Fruit fly (Drosophila melanogaster) whole organism, embryonic: Measurements from ENCODE around the gene CG31321.

ENCODE experiments used
- Asciz ChIP-seq: fragments of 200-800 bp; sonication (Bioruptor generic); optimal IDR thresholded peaks from 2 replicates; lab custom pipeline; 2017; ENCODE audit warnings: missing biosample characterization, mild to moderate bottlenecking, missing genetic modification characterization, missing genetic modification reagents
- CG10147 ChIP-seq: fragments of 200-800 bp; sonication (Bioruptor generic); optimal IDR thresholded peaks from 2 replicates; lab custom pipeline; 2019; ENCODE audit warnings: missing biosample characterization, mild to moderate bottlenecking, missing genetic modification characterization, moderate library complexity
- CG10366 ChIP-seq: fragments of 200-800 bp; sonication (Bioruptor generic); IDR thresholded peaks from 2 replicates; pipeline ENCODE4 v1.3.6; 2022; ENCODE audit warnings: missing biosample characterization, missing genetic modification characterization
- CG10565 ChIP-seq: fragments of 200-800 bp; sonication (Bioruptor generic); optimal IDR thresholded peaks from 3 replicates; lab custom pipeline; 2016; ENCODE audit warnings: missing biosample characterization, mild to moderate bottlenecking, missing genetic modification characterization
- CG12071 ChIP-seq: fragments of 200-800 bp; sonication (Bioruptor generic); optimal IDR thresholded peaks from 3 replicates; lab custom pipeline; 2018; ENCODE audit warnings: missing biosample characterization, mild to moderate bottlenecking, missing genetic modification characterization
- CG12299 ChIP-seq: fragments of 200-800 bp; sonication (Bioruptor generic); optimal IDR thresholded peaks from 2 replicates; lab custom pipeline; 2018; ENCODE audit warnings: missing biosample characterization, mild to moderate bottlenecking, missing genetic modification characterization
- CG12659 ChIP-seq: fragments of 200-800 bp; sonication (Bioruptor generic); optimal IDR thresholded peaks from 3 replicates; lab custom pipeline; 2017; ENCODE audit warnings: mild to moderate bottlenecking, missing biosample characterization, missing genetic modification reagents, missing genetic modification characterization
- CG13424 ChIP-seq: fragments of 200-800 bp; sonication (Bioruptor generic); optimal IDR thresholded peaks from 2 replicates; lab custom pipeline; 2019; ENCODE audit warnings: missing biosample characterization, mild to moderate bottlenecking, missing genetic modification characterization, moderate library complexity
- CG15011 ChIP-seq: fragments of 200-800 bp; sonication (Bioruptor generic); optimal IDR thresholded peaks from 3 replicates; lab custom pipeline; 2018; ENCODE audit warnings: missing biosample characterization, mild to moderate bottlenecking, missing genetic modification characterization
- CG18262 ChIP-seq: fragments of 200-800 bp; optimal IDR thresholded peaks from 3 replicates; lab custom pipeline; 2019; ENCODE audit warnings: missing biosample characterization, mild to moderate bottlenecking, missing genetic modification characterization, moderate library complexity
- CG18476 ChIP-seq: fragments of 200-800 bp; sonication (Bioruptor generic); optimal IDR thresholded peaks from 2 replicates; lab custom pipeline; 2016; ENCODE audit warnings: missing biosample characterization, mild to moderate bottlenecking, missing genetic modification characterization
- CG18764 ChIP-seq: fragments of 200-800 bp; sonication (Bioruptor generic); optimal IDR thresholded peaks from 3 replicates; lab custom pipeline; 2016; ENCODE audit warnings: missing biosample characterization, missing genetic modification characterization
- CG2712 ChIP-seq: fragments of 200-800 bp; optimal IDR thresholded peaks from 3 replicates; lab custom pipeline; 2019; ENCODE audit warnings: missing biosample characterization, mild to moderate bottlenecking, missing genetic modification characterization, moderate library complexity
- CG30020 ChIP-seq: fragments of 200-800 bp; optimal IDR thresholded peaks from 2 replicates; lab custom pipeline; 2019; ENCODE audit warnings: missing biosample characterization, mild to moderate bottlenecking, missing genetic modification characterization, moderate library complexity
- CG30431 ChIP-seq: fragments of 200-800 bp; sonication (Bioruptor generic); optimal IDR thresholded peaks from 2 replicates; lab custom pipeline; 2017; ENCODE audit warnings: missing biosample characterization, missing genetic modification characterization
- CG31224 ChIP-seq: fragments of 200-800 bp; sonication (Bioruptor generic); IDR thresholded peaks from 2 replicates; pipeline ENCODE4 v1.3.6; 2022; ENCODE audit warnings: missing biosample characterization, missing genetic modification characterization
- CG31441 ChIP-seq: fragments of 200-800 bp; sonication (Bioruptor generic); IDR thresholded peaks from 2 replicates; pipeline ENCODE4 v1.3.6; 2022; ENCODE audit warnings: missing biosample characterization, missing genetic modification characterization
- CG4424 ChIP-seq: fragments of 200-800 bp; sonication (Bioruptor generic); optimal IDR thresholded peaks from 3 replicates; lab custom pipeline; 2016; ENCODE audit warnings: missing biosample characterization, missing genetic modification characterization
- CG5180 ChIP-seq: fragments of 200-800 bp; sonication (Bioruptor generic); optimal IDR thresholded peaks from 3 replicates; lab custom pipeline; 2017; ENCODE audit warnings: missing biosample characterization, missing genetic modification characterization, mild to moderate bottlenecking, moderate library complexity, missing genetic modification reagents
- CG8765 ChIP-seq: fragments of 200-800 bp; sonication (Bioruptor generic); IDR thresholded peaks from 2 replicates; pipeline ENCODE4 v1.3.6; 2022; ENCODE audit warnings: missing biosample characterization, missing genetic modification characterization
- CG8924 ChIP-seq: fragments of 200-800 bp; optimal IDR thresholded peaks from 3 replicates; lab custom pipeline; 2019; ENCODE audit warnings: missing biosample characterization, mild to moderate bottlenecking, missing genetic modification characterization, moderate library complexity
- CG9437 ChIP-seq: fragments of 200-800 bp; sonication (Bioruptor generic); optimal IDR thresholded peaks from 2 replicates; lab custom pipeline; 2018; ENCODE audit warnings: missing biosample characterization, mild to moderate bottlenecking, missing genetic modification characterization
- Chrac-16 ChIP-seq: fragments of 200-800 bp; sonication (Bioruptor generic); optimal IDR thresholded peaks from 3 replicates; lab custom pipeline; 2016; ENCODE audit warnings: missing biosample characterization, missing genetic modification characterization
- Eip74EF ChIP-seq, 2 experiments: fragments of 200-800 bp in 1 of 2; fragments of >200 bp in 1 of 2; sonication (Bioruptor generic) in 1 of 2; optimal IDR thresholded peaks; 2 replicates each; lab custom pipeline; 2017 to 2019; ENCODE audit warnings: missing biosample characterization in 2 of 2, missing genetic modification characterization in 2 of 2, mild to moderate bottlenecking in 1 of 2, moderate library complexity in 1 of 2
- Ets65A ChIP-seq: fragments of 200-800 bp; sonication (Bioruptor generic); peaks from one replicate; lab custom pipeline; 2016; ENCODE audit warnings: missing biosample characterization, missing genetic modification characterization
- Gsc ChIP-seq: fragments of 200-800 bp; sonication (Bioruptor generic); IDR thresholded peaks from 2 replicates; pipeline ENCODE4 v1.3.6; 2022; ENCODE audit warnings: missing biosample characterization, missing genetic modification characterization
- HHEX ChIP-seq: fragments of 200-800 bp; sonication (Bioruptor generic); optimal IDR thresholded peaks from 3 replicates; lab custom pipeline; 2017; ENCODE audit warnings: missing biosample characterization, mild to moderate bottlenecking, missing genetic modification characterization, missing genetic modification reagents
- Hand ChIP-seq: fragments of 200-800 bp; sonication (Bioruptor generic); optimal IDR thresholded peaks from 2 replicates; lab custom pipeline; 2017; ENCODE audit warnings: mild to moderate bottlenecking, missing biosample characterization, missing genetic modification reagents, missing genetic modification characterization
- Hr3 ChIP-seq: fragments of 200-800 bp; sonication (Bioruptor generic); optimal IDR thresholded peaks from 3 replicates; lab custom pipeline; 2016; ENCODE audit warnings: missing biosample characterization, missing genetic modification characterization
- Meics ChIP-seq: fragments of 200-800 bp; sonication (Bioruptor generic); optimal IDR thresholded peaks from 2 replicates; lab custom pipeline; 2017; ENCODE audit warnings: missing biosample characterization, mild to moderate bottlenecking, missing genetic modification characterization
- NK7.1 ChIP-seq: fragments of 200-800 bp; sonication (Bioruptor generic); optimal IDR thresholded peaks from 3 replicates; lab custom pipeline; 2016; ENCODE audit warnings: missing biosample characterization, missing genetic modification characterization
- NfI ChIP-seq: fragments of 200-800 bp; sonication (Bioruptor generic); optimal IDR thresholded peaks from 3 replicates; lab custom pipeline; 2018; ENCODE audit warnings: missing biosample characterization, mild to moderate bottlenecking, missing genetic modification characterization, moderate library complexity
- Sox100B ChIP-seq: fragments of 200-800 bp; sonication (Bioruptor generic); optimal IDR thresholded peaks from 3 replicates; lab custom pipeline; 2018; ENCODE audit warnings: missing biosample characterization, mild to moderate bottlenecking, missing genetic modification characterization
- ap ChIP-seq: fragments of 200-800 bp; sonication (Bioruptor generic); IDR thresholded peaks from 2 replicates; pipeline ENCODE4 v1.3.6; 2022; ENCODE audit warnings: missing biosample characterization, missing genetic modification characterization
- bab2 ChIP-seq: fragments of 200-800 bp; sonication (Bioruptor generic); optimal IDR thresholded peaks from 2 replicates; lab custom pipeline; 2016; ENCODE audit warnings: missing biosample characterization, missing genetic modification characterization
- caup ChIP-seq: fragments of 200-800 bp; sonication (Bioruptor generic); optimal IDR thresholded peaks from 3 replicates; lab custom pipeline; 2017; ENCODE audit warnings: missing biosample characterization, mild to moderate bottlenecking, missing genetic modification characterization, moderate library complexity; ENCODE audit not compliant: severe bottlenecking
- dmrt11E ChIP-seq: fragments of 200-800 bp; sonication (Bioruptor generic); optimal IDR thresholded peaks from 3 replicates; lab custom pipeline; 2018; ENCODE audit warnings: missing biosample characterization, mild to moderate bottlenecking, missing genetic modification characterization, moderate library complexity
- esg ChIP-seq: fragments of 200-800 bp; sonication (Bioruptor generic); conservative IDR thresholded peaks from 2 replicates; pipeline ENCODE4 v1.3.6; 2022; ENCODE audit warnings: missing biosample characterization, missing genetic modification characterization
- eve ChIP-seq, 2 experiments: fragments of >200 bp; optimal IDR thresholded peaks; 2 replicates each; lab custom pipeline; 2017; ENCODE audit warnings: missing biosample characterization in 2 of 2, missing genetic modification characterization in 2 of 2
- exex ChIP-seq: fragments of 200-800 bp; sonication (Bioruptor generic); optimal IDR thresholded peaks from 4 replicates; lab custom pipeline; 2018; ENCODE audit warnings: missing biosample characterization, mild to moderate bottlenecking, missing genetic modification characterization, moderate library complexity
- fd96Cb ChIP-seq: fragments of 200-800 bp; sonication (Bioruptor generic); optimal IDR thresholded peaks from 2 replicates; lab custom pipeline; 2018; ENCODE audit warnings: missing biosample characterization, mild to moderate bottlenecking, missing genetic modification characterization, moderate library complexity
- hkb ChIP-seq, 2 experiments: fragments of 200-800 bp in 1 of 2; fragments of >200 bp in 1 of 2; sonication (Bioruptor generic) in 1 of 2; IDR thresholded peaks in 1 of 2; optimal IDR thresholded peaks in 1 of 2; 2 replicates each; pipeline versions ENCODE4 v1.3.6 to Lab custom; 2017 to 2022; ENCODE audit warnings: missing biosample characterization in 1 of 2, missing genetic modification characterization in 1 of 2
- lab ChIP-seq: fragments of 200-800 bp; sonication (Bioruptor generic); optimal IDR thresholded peaks from 3 replicates; lab custom pipeline; 2017; ENCODE audit warnings: missing biosample characterization, missing genetic modification characterization, mild to moderate bottlenecking, moderate library complexity, missing genetic modification reagents
- repo ChIP-seq: fragments of 200-800 bp; sonication (Bioruptor generic); optimal IDR thresholded peaks from 2 replicates; lab custom pipeline; 2016; ENCODE audit warnings: missing biosample characterization, missing genetic modification characterization
- tap ChIP-seq: fragments of 200-800 bp; optimal IDR thresholded peaks from 3 replicates; lab custom pipeline; 2019; ENCODE audit warnings: missing biosample characterization, mild to moderate bottlenecking, missing genetic modification characterization, moderate library complexity
- tio ChIP-seq: fragments of 200-800 bp; sonication (Bioruptor generic); optimal IDR thresholded peaks from 2 replicates; lab custom pipeline; 2017; ENCODE audit warnings: missing biosample characterization, missing genetic modification characterization, inconsistent platforms
- unpg ChIP-seq: fragments of 200-800 bp; sonication (Bioruptor generic); optimal IDR thresholded peaks from 3 replicates; lab custom pipeline; 2018; ENCODE audit warnings: missing biosample characterization, mild to moderate bottlenecking, missing genetic modification characterization, moderate library complexity
- vvl ChIP-seq: fragments of 200-800 bp; sonication (Bioruptor generic); IDR thresholded peaks from 2 replicates; pipeline ENCODE4 v1.3.6; 2022; ENCODE audit warnings: missing biosample characterization, missing genetic modification characterization
- zf30C ChIP-seq: fragments of 200-800 bp; sonication (Bioruptor generic); optimal IDR thresholded peaks from 3 replicates; lab custom pipeline; 2018; ENCODE audit warnings: missing biosample characterization, mild to moderate bottlenecking, missing genetic modification characterization

CG31321 gene

DNA sequence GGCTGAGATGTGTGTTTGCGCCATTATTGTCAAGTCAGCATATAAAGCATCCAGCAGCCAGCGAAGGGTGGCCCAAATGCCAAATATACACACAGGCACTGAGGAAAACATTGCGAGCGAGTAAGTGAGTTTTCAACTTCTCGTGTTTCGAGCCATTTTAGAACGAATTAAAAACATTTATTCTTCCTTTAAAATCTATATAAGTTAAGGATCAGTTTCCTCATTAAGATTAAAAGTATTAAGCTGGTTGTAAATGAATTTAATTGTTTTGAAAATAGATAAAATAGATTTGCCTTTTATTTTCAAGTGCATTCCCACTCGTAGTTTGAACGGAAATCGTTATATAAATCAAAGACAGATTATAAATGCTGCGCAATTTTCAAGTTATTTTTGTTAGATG lies 41.3 kb downstream of the CG31321 start (continued):
- peak; percentile 3 for TF ChIP-seq Chrac-16 (GFP tag; lab: Kevin White, UChicago)
- peak; percentile 8 for TF ChIP-seq CG18476
- TF ChIP-seq CG4424 (GFP tag; lab: Kevin White, UChicago): no peak
- peak; percentile 34 for TF ChIP-seq unpg (GFP tag; lab: Kevin White, UChicago)
- peak; percentile 9 for TF ChIP-seq CG9437
- TF ChIP-seq Meics (GFP tag; lab: Kevin White, UChicago): peak; percentile 54
- TF ChIP-seq CG15011 (GFP tag; lab: Kevin White, UChicago): peak; percentile 19
- TF ChIP-seq tap: peak; percentile 21
- no peak for TF ChIP-seq ap
- peak; percentile 8 for TF ChIP-seq bab2 (GFP tag; lab: Kevin White, UChicago)
- TF ChIP-seq Ets65A (GFP tag; lab: Kevin White, UChicago): peak; percentile 40
- peak; percentile 3 for TF ChIP-seq CG10147 (GFP tag; lab: Kevin White, UChicago)
- TF ChIP-seq zf30C (GFP tag; lab: Kevin White, UChicago): peak; percentile 34
- peak; percentile 23 for TF ChIP-seq NK7.1 (GFP tag; lab: Kevin White, UChicago)
- peak; percentile 3 for TF ChIP-seq CG12299
- TF ChIP-seq CG18764 (GFP tag; lab: Kevin White, UChicago): peak; percentile 20
- TF ChIP-seq HHEX (GFP tag; lab: Kevin White, UChicago): peak; percentile 31
- TF ChIP-seq vvl: peak; percentile 33; the same call in 1 of the 2 replicates
- peak; percentile 42 for TF ChIP-seq CG8924 (tag; lab: Kevin White, UChicago)
- no peak for TF ChIP-seq exex
- TF ChIP-seq tio: no peak
- TF ChIP-seq CG31441 (GFP tag; lab: Robert Waterston, UW): peak; percentile 51; the same call in 1 of the 2 replicates
- peak; percentile 11 for TF ChIP-seq CG2712 (tag; lab: Kevin White, UChicago)
- TF ChIP-seq eve (GFP tag; optimal IDR thresholded peaks at IDR 0.05; lab: Kevin White, UChicago): peak in 1 of 2 experiments; percentile 61
- TF ChIP-seq NfI: peak; percentile 15
- peak; percentile 33 for TF ChIP-seq Asciz (GFP tag; lab: Kevin White, UChicago)
- TF ChIP-seq CG12659 (GFP tag; lab: Kevin White, UChicago): peak; percentile 16
- TF ChIP-seq caup (GFP tag; lab: Kevin White, UChicago): peak; percentile 24
- peak; percentile 27 for TF ChIP-seq Sox100B (GFP tag; lab: Kevin White, UChicago)
- TF ChIP-seq CG18262 (tag; lab: Kevin White, UChicago): peak; percentile 49
- TF ChIP-seq hkb (optimal IDR thresholded peaks at IDR 0.05; lab: Kevin White, UChicago): no peak
- 0 out of 2 replicates have a peak, but pooled peaks have one; percentile 15 for TF ChIP-seq hkb (GFP tag; IDR thresholded peaks at IDR 0.05; lab: Robert Waterston, UW)
- peak; percentile 0 for TF ChIP-seq dmrt11E (tag; lab: Kevin White, UChicago)
- TF ChIP-seq CG30020 (tag; lab: Kevin White, UChicago): no peak
- TF ChIP-seq repo (GFP tag; lab: Kevin White, UChicago): no peak
- no peak for TF ChIP-seq CG31224 (GFP tag; lab: Robert Waterston, UW)
- TF ChIP-seq CG10366 (GFP tag; lab: Robert Waterston, UW): peak; percentile 14; the same call in 1 of the 2 replicates
- TF ChIP-seq CG8765 (GFP tag; lab: Robert Waterston, UW): no peak
- no peak for TF ChIP-seq CG30431 (GFP tag; lab: Kevin White, UChicago)
- peak; percentile 13 for TF ChIP-seq CG12071
- peak; percentile 32 for TF ChIP-seq fd96Cb (tag; lab: Kevin White, UChicago)
- TF ChIP-seq CG5180: peak; percentile 6
- TF ChIP-seq lab: peak; percentile 45
- TF ChIP-seq Hr3 (GFP tag; lab: Kevin White, UChicago): no peak
- no peak for TF ChIP-seq CG10565 (GFP tag; lab: Kevin White, UChicago)
- peak; percentile 50 for TF ChIP-seq Hand
- TF ChIP-seq esg: 0 out of 2 replicates have a peak, but pooled peaks have one; percentile 29
- TF ChIP-seq Gsc: no peak
- TF ChIP-seq Eip74EF (GFP tag; optimal IDR thresholded peaks at IDR 0.05; lab: Kevin White, UChicago): peak in 1 of 2 experiments; percentile 16
- TF ChIP-seq CG13424: peak; percentile 47
